Worm (Caenorhabditis elegans): Measurements from ENCODE around the gene cyk-3.

ce11 chrIII:5988461-5988860, 31.5 kb upstream of the cyk-3 start:
- TF ChIP-seq nhr-12 (tag; optimal IDR thresholded peaks at IDR 0.05) (no peak), ham-2 (GFP tag; optimal IDR thresholded peaks at IDR 0.05) (no peak), nhr-28 (tag; optimal IDR thresholded peaks at IDR 0.05) (no peak), unc-62 (GFP tag; optimal IDR thresholded peaks at IDR 0.05) (no peak), ces-1 (GFP tag; optimal IDR thresholded peaks at IDR 0.05) (no peak), lin-13 (tag; optimal IDR thresholded peaks at IDR 0.05) (no peak), unc-39 (tag; optimal IDR thresholded peaks at IDR 0.05) (no peak), nhr-237 (tag; optimal IDR thresholded peaks at IDR 0.05) (no peak), nhr-76 (tag; optimal IDR thresholded peaks at IDR 0.05) (no peak)
